Worm (Caenorhabditis elegans) whole organism, late embryonic: ENCODE data around the gene lst-6.

Experiments
- dmd-4 ChIP-seq: sonication (generic microtip); optimal IDR thresholded peaks from 2 replicates; lab custom pipeline; 2016; ENCODE audit warnings: borderline replicate concordance, missing genetic modification characterization, missing compliant biosample characterization
- dve-1 ChIP-seq: sonication (generic microtip); optimal IDR thresholded peaks from 2 replicates; lab custom pipeline; 2017; ENCODE audit warnings: antibody characterized with exemption, mild to moderate bottlenecking, missing genetic modification characterization, missing compliant biosample characterization
- ets-4 ChIP-seq: sonication (generic microtip); optimal IDR thresholded peaks from 2 replicates; lab custom pipeline; 2016; ENCODE audit warnings: missing genetic modification characterization, missing compliant biosample characterization
- eyg-1 ChIP-seq: sonication (generic microtip); optimal IDR thresholded peaks from 2 replicates; lab custom pipeline; 2016; ENCODE audit warnings: missing genotype, missing genetic modification characterization, missing compliant biosample characterization
- hlh-30 ChIP-seq: sonication (generic microtip); optimal IDR thresholded peaks from 2 replicates; lab custom pipeline; 2017; ENCODE audit warnings: antibody characterized with exemption, missing genetic modification characterization, missing compliant biosample characterization; ENCODE audit not compliant: insufficient read depth
- nhr-11 ChIP-seq: fragments of 150-350 bp; optimal IDR thresholded peaks from 2 replicates; lab custom pipeline; 2014; ENCODE audit warnings: missing biosample characterization, missing genetic modification characterization
- npax-4 ChIP-seq: sonication (generic microtip); optimal IDR thresholded peaks from 2 replicates; lab custom pipeline; 2016; ENCODE audit warnings: missing genetic modification characterization, missing compliant biosample characterization
- pqm-1 ChIP-seq: sonication (generic microtip); optimal IDR thresholded peaks from 2 replicates; lab custom pipeline; 2016; ENCODE audit warnings: missing genetic modification characterization, missing compliant biosample characterization
- syd-9 ChIP-seq: sonication (generic microtip); optimal IDR thresholded peaks from 2 replicates; lab custom pipeline; 2016; ENCODE audit warnings: mild to moderate bottlenecking, missing genetic modification characterization, moderate library complexity, missing compliant biosample characterization

- TF ChIP-seq syd-9 (tag; lab: Kevin White, UChicago) (no peak), hlh-30 (no peak), pqm-1 (tag; lab: Kevin White, UChicago) (no peak), npax-4 (tag; lab: Kevin White, UChicago) (no peak), dmd-4 (tag; lab: Kevin White, UChicago) (no peak), nhr-11 (tag; lab: Kevin White, UChicago) (no peak), ets-4 (tag; lab: Kevin White, UChicago) (no peak), dve-1 (no peak), eyg-1 (tag; lab: Kevin White, UChicago) (no peak)
These were observed 35.6 kb upstream of the lst-6 start, which contains the start of gene cth-2 for ce11 chrII:7057860-7058259.
